Fruit fly (Drosophila melanogaster) whole organism, embryonic: Measurements from ENCODE around the gene mTor.

Source experiments
- CG10147 ChIP-seq: fragments of 200-800 bp; sonication (Bioruptor generic); optimal IDR thresholded peaks from 2 replicates; lab custom pipeline; 2019; ENCODE audit warnings: missing biosample characterization, mild to moderate bottlenecking, missing genetic modification characterization, moderate library complexity
- CG10321 ChIP-seq: fragments of 200-800 bp; sonication (Bioruptor generic); IDR thresholded peaks from 2 replicates; pipeline ENCODE4 v1.3.6; 2022; ENCODE audit warnings: missing biosample characterization, missing genetic modification characterization
- CG11456 ChIP-seq: fragments of 200-800 bp; sonication (Bioruptor generic); IDR thresholded peaks from 3 replicates; pipeline ENCODE4 v1.3.6; 2022; ENCODE audit warnings: missing biosample characterization, missing genetic modification characterization
- CG12219 ChIP-seq: fragments of 200-800 bp; sonication (Bioruptor generic); optimal IDR thresholded peaks from 3 replicates; lab custom pipeline; 2018; ENCODE audit warnings: missing biosample characterization, mild to moderate bottlenecking, missing genetic modification characterization
- CG14965 ChIP-seq: fragments of 200-800 bp; sonication (Bioruptor generic); optimal IDR thresholded peaks from 2 replicates; lab custom pipeline; 2016; ENCODE audit warnings: missing biosample characterization, missing genetic modification characterization, borderline replicate concordance
- CG15073 ChIP-seq: fragments of 200-800 bp; sonication (Bioruptor generic); optimal IDR thresholded peaks from 2 replicates; lab custom pipeline; 2016; ENCODE audit warnings: missing biosample characterization, missing genetic modification characterization
- CG1602 ChIP-seq: fragments of 200-800 bp; sonication (Bioruptor generic); optimal IDR thresholded peaks from 3 replicates; lab custom pipeline; 2016; ENCODE audit warnings: missing biosample characterization, missing genetic modification characterization
- CG17802 ChIP-seq: fragments of 200-800 bp; sonication (Bioruptor generic); optimal IDR thresholded peaks from 2 replicates; lab custom pipeline; 2018; ENCODE audit warnings: missing biosample characterization, mild to moderate bottlenecking, missing genetic modification characterization, moderate library complexity
- CG2129 ChIP-seq: fragments of 200-800 bp; sonication (Bioruptor generic); IDR thresholded peaks from 2 replicates; pipeline ENCODE4 v1.3.6; 2022; ENCODE audit warnings: missing biosample characterization, missing genetic modification characterization; ENCODE audit not compliant: partially characterized antibody
- CG2199 ChIP-seq: fragments of 200-800 bp; sonication (Bioruptor generic); IDR thresholded peaks from 3 replicates; pipeline ENCODE4 v1.3.6; 2022; ENCODE audit warnings: missing biosample characterization, missing genetic modification characterization
- CG31441 ChIP-seq: fragments of 200-800 bp; sonication (Bioruptor generic); IDR thresholded peaks from 2 replicates; pipeline ENCODE4 v1.3.6; 2022; ENCODE audit warnings: missing biosample characterization, missing genetic modification characterization
- CG32772 ChIP-seq: fragments of 200-800 bp; sonication (Bioruptor generic); IDR thresholded peaks from 2 replicates; pipeline ENCODE4 v1.3.6; 2022; ENCODE audit warnings: missing biosample characterization, missing genetic modification characterization
- CG3407 ChIP-seq: fragments of 200-800 bp; sonication (Bioruptor generic); optimal IDR thresholded peaks from 2 replicates; lab custom pipeline; 2018; ENCODE audit warnings: missing biosample characterization, mild to moderate bottlenecking, missing genetic modification characterization
- CG3726 ChIP-seq: fragments of 200-800 bp; sonication (Bioruptor generic); IDR thresholded peaks from 3 replicates; pipeline ENCODE4, ENCODE4 v1.3.6; 2022; ENCODE audit warnings: missing biosample characterization, missing genetic modification characterization
- CG3995 ChIP-seq: fragments of 200-800 bp; sonication (Bioruptor generic); optimal IDR thresholded peaks from 3 replicates; lab custom pipeline; 2016; ENCODE audit warnings: missing biosample characterization, missing genetic modification characterization
- CG4360 ChIP-seq: fragments of 200-800 bp; sonication (Bioruptor generic); IDR thresholded peaks from 2 replicates; pipeline ENCODE4 v1.3.6; 2022; ENCODE audit warnings: missing biosample characterization, missing genetic modification characterization
- CG4820 ChIP-seq: fragments of 200-800 bp; sonication (Bioruptor generic); optimal IDR thresholded peaks from 3 replicates; lab custom pipeline; 2016; ENCODE audit warnings: missing biosample characterization, missing genetic modification characterization
- CG6683 ChIP-seq: fragments of 200-800 bp; sonication (Bioruptor generic); optimal IDR thresholded peaks from 2 replicates; lab custom pipeline; 2017; ENCODE audit warnings: missing biosample characterization, mild to moderate bottlenecking, missing genetic modification characterization, missing genetic modification reagents
- CG6689 ChIP-seq: fragments of 200-800 bp; sonication (Bioruptor generic); IDR thresholded peaks from 2 replicates; pipeline ENCODE4 v1.3.6; 2022; ENCODE audit warnings: missing biosample characterization, missing genetic modification characterization
- CG7963 ChIP-seq: fragments of 200-800 bp; sonication (Bioruptor generic); IDR thresholded peaks from 3 replicates; pipeline ENCODE4 v1.3.6; 2022; ENCODE audit warnings: missing biosample characterization, missing genetic modification characterization; ENCODE audit not compliant: partially characterized antibody
- CG9797 ChIP-seq: fragments of 200-800 bp; sonication (Bioruptor generic); optimal IDR thresholded peaks from 3 replicates; lab custom pipeline; 2018; ENCODE audit warnings: missing biosample characterization, mild to moderate bottlenecking, missing genetic modification characterization
- Dad ChIP-seq: fragments of 200-800 bp; sonication (Bioruptor generic); optimal IDR thresholded peaks from 3 replicates; lab custom pipeline; 2016; ENCODE audit warnings: missing biosample characterization, missing genetic modification characterization
- Dbx ChIP-seq: fragments of 200-800 bp; sonication (Bioruptor generic); IDR thresholded peaks from 3 replicates; pipeline ENCODE4 v1.3.6; 2022; ENCODE audit warnings: missing biosample characterization, missing genetic modification characterization
- HLH54F ChIP-seq: fragments of 200-800 bp; sonication (Bioruptor generic); optimal IDR thresholded peaks from 3 replicates; lab custom pipeline; 2016; ENCODE audit warnings: missing biosample characterization, missing genetic modification characterization
- Hmr ChIP-seq: fragments of 200-800 bp; sonication (Bioruptor generic); optimal IDR thresholded peaks from 3 replicates; lab custom pipeline; 2017; ENCODE audit warnings: mild to moderate bottlenecking, missing biosample characterization, missing genetic modification reagents, missing genetic modification characterization
- Lim3 ChIP-seq: fragments of 200-800 bp; sonication (Bioruptor generic); IDR thresholded peaks from 2 replicates; pipeline ENCODE4 v1.3.6; 2022; ENCODE audit warnings: missing biosample characterization, missing genetic modification characterization
- Mes4 ChIP-seq: fragments of 200-800 bp; sonication (Bioruptor generic); optimal IDR thresholded peaks from 2 replicates; lab custom pipeline; 2016; ENCODE audit warnings: missing biosample characterization, missing genetic modification characterization
- Side ChIP-seq: fragments of 200-800 bp; sonication (Bioruptor generic); optimal IDR thresholded peaks from 2 replicates; lab custom pipeline; 2016; ENCODE audit warnings: missing biosample characterization, missing genetic modification characterization
- Sry-β ChIP-seq: fragments of 200-800 bp; sonication (Bioruptor generic); optimal IDR thresholded peaks from 2 replicates; lab custom pipeline; 2018; ENCODE audit warnings: missing biosample characterization, mild to moderate bottlenecking, missing genetic modification characterization, moderate library complexity
- Xrp1 ChIP-seq: fragments of 200-800 bp; sonication (Bioruptor generic); IDR thresholded peaks from 2 replicates; pipeline ENCODE4 v1.3.6; 2022; ENCODE audit warnings: missing biosample characterization, missing genetic modification characterization
- ash1 ChIP-seq: fragments of 200-800 bp; sonication (Bioruptor generic); optimal IDR thresholded peaks from 2 replicates; lab custom pipeline; 2018; ENCODE audit warnings: missing biosample characterization, mild to moderate bottlenecking, missing genetic modification characterization
- cg ChIP-seq: fragments of 200-800 bp; sonication (Bioruptor generic); optimal IDR thresholded peaks from 3 replicates; lab custom pipeline; 2019; ENCODE audit warnings: missing biosample characterization, mild to moderate bottlenecking, missing genetic modification characterization, moderate library complexity
- chif ChIP-seq, 2 experiments: fragments of 200-800 bp; sonication (Bioruptor generic); optimal IDR thresholded peaks; 3 replicates each; lab custom pipeline; 2016; ENCODE audit warnings: missing biosample characterization in 2 of 2, missing genetic modification characterization in 2 of 2
- chinmo ChIP-seq: fragments of 200-800 bp; sonication (Bioruptor generic); IDR thresholded peaks from 4 replicates; pipeline ENCODE4 v1.3.6; 2022; ENCODE audit warnings: missing biosample characterization, missing genetic modification characterization; ENCODE audit not compliant: partially characterized antibody
- croc ChIP-seq: fragments of 200-800 bp; sonication (Bioruptor generic); conservative IDR thresholded peaks from 3 replicates; pipeline ENCODE4 v1.3.6; 2022; ENCODE audit warnings: missing biosample characterization, missing genetic modification characterization
- dmrt11E ChIP-seq: fragments of 200-800 bp; sonication (Bioruptor generic); optimal IDR thresholded peaks from 3 replicates; lab custom pipeline; 2018; ENCODE audit warnings: missing biosample characterization, mild to moderate bottlenecking, missing genetic modification characterization, moderate library complexity
- fd3F ChIP-seq: fragments of 200-800 bp; sonication (Bioruptor generic); optimal IDR thresholded peaks from 2 replicates; lab custom pipeline; 2018; ENCODE audit warnings: missing biosample characterization, mild to moderate bottlenecking, missing genetic modification characterization, moderate library complexity
- fd96Cb ChIP-seq: fragments of 200-800 bp; sonication (Bioruptor generic); optimal IDR thresholded peaks from 2 replicates; lab custom pipeline; 2018; ENCODE audit warnings: missing biosample characterization, mild to moderate bottlenecking, missing genetic modification characterization, moderate library complexity
- fu2 ChIP-seq: fragments of 200-800 bp; sonication (Bioruptor generic); optimal IDR thresholded peaks from 2 replicates; lab custom pipeline; 2016; ENCODE audit warnings: missing biosample characterization, missing genetic modification characterization
- gsb-n ChIP-seq: fragments of 200-800 bp; sonication (Bioruptor generic); optimal IDR thresholded peaks from 3 replicates; lab custom pipeline; 2018; ENCODE audit warnings: missing biosample characterization, mild to moderate bottlenecking, missing genetic modification characterization
- hth ChIP-seq: fragments of >200 bp; optimal IDR thresholded peaks from 2 replicates; lab custom pipeline; 2017; ENCODE audit warnings: inconsistent platforms
- knrl ChIP-seq: fragments of 200-800 bp; sonication (Bioruptor generic); IDR thresholded peaks from 3 replicates; pipeline ENCODE4 v1.3.6; 2022; ENCODE audit warnings: missing biosample characterization, missing genetic modification characterization; ENCODE audit not compliant: partially characterized antibody
- mam ChIP-seq: fragments of 200-800 bp; sonication (Bioruptor generic); optimal IDR thresholded peaks from 3 replicates; lab custom pipeline; 2016; ENCODE audit warnings: missing biosample characterization, missing genetic modification characterization
- nau ChIP-seq: fragments of 200-800 bp; sonication (Bioruptor generic); optimal IDR thresholded peaks from 3 replicates; lab custom pipeline; 2017; ENCODE audit warnings: missing biosample characterization, mild to moderate bottlenecking, missing genetic modification characterization, missing genetic modification reagents
- pho ChIP-seq: fragments of 200-800 bp; sonication (Bioruptor generic); optimal IDR thresholded peaks from 2 replicates; lab custom pipeline; 2016; ENCODE audit warnings: missing biosample characterization, missing genetic modification characterization
- psq ChIP-seq: fragments of 200-800 bp; sonication (Bioruptor generic); optimal IDR thresholded peaks from 2 replicates; lab custom pipeline; 2017; ENCODE audit warnings: missing biosample characterization, missing genetic modification characterization
- ranshi ChIP-seq: fragments of 200-800 bp; sonication (Bioruptor generic); IDR thresholded peaks from 2 replicates; pipeline ENCODE4 v1.3.6; 2022; ENCODE audit warnings: missing biosample characterization, missing genetic modification characterization
- sr ChIP-seq: fragments of 200-800 bp; sonication (Bioruptor generic); IDR thresholded peaks from 3 replicates; pipeline ENCODE4 v1.3.6; 2022; ENCODE audit warnings: missing biosample characterization, missing genetic modification characterization
- tap ChIP-seq: fragments of 200-800 bp; optimal IDR thresholded peaks from 3 replicates; lab custom pipeline; 2019; ENCODE audit warnings: missing biosample characterization, mild to moderate bottlenecking, missing genetic modification characterization, moderate library complexity
- trem ChIP-seq: fragments of 200-800 bp; optimal IDR thresholded peaks from 3 replicates; lab custom pipeline; 2019; ENCODE audit warnings: missing biosample characterization, mild to moderate bottlenecking, missing genetic modification characterization, moderate library complexity
- vnd ChIP-seq: fragments of 200-800 bp; sonication (Bioruptor generic); IDR thresholded peaks from 3 replicates; pipeline ENCODE4 v1.3.6; 2022; ENCODE audit warnings: missing biosample characterization, missing genetic modification characterization; ENCODE audit not compliant: partially characterized antibody

The mTor gene

dm6 chr2L:13060037-13060537, 55.8 kb downstream of the mTor start, which contains the start of gene CG9932 (continued):
- TF ChIP-seq ash1 (GFP tag; lab: Kevin White, UChicago) (no peak), pho (GFP tag; lab: Kevin White, UChicago) (no peak), cg (no peak), sr (0 out of 3 replicates have a peak, but pooled peaks have one; percentile 19), Dad (GFP tag; lab: Kevin White, UChicago) (peak; percentile 33), CG3995 (GFP tag; lab: Kevin White, UChicago) (no peak), trem (tag; lab: Kevin White, UChicago) (no peak), Dbx (GFP tag; lab: Robert Waterston, UW) (0 out of 3 replicates have a peak, but pooled peaks have one; percentile 53), CG11456 (GFP tag; lab: Robert Waterston, UW) (0 out of 3 replicates have a peak, but pooled peaks have one; percentile 51), Xrp1 (GFP tag; lab: Robert Waterston, UW) (0 out of 2 replicates have a peak, but pooled peaks have one; percentile 16), fd96Cb (tag; lab: Kevin White, UChicago) (no peak), knrl (GFP tag; lab: Robert Waterston, UW) (no peak), CG10321 (GFP tag; lab: Robert Waterston, UW) (0 out of 2 replicates have a peak, but pooled peaks have one; percentile 11), CG3726 (GFP tag; lab: Robert Waterston, UW) (no peak), CG6683 (GFP tag; lab: Kevin White, UChicago) (no peak), chinmo (GFP tag; lab: Robert Waterston, UW) (peak; percentile 98), CG2199 (GFP tag; lab: Robert Waterston, UW) (peak; percentile 90; the same call in 2 of the 3 replicates), dmrt11E (no peak), CG9797 (GFP tag; lab: Kevin White, UChicago) (no peak), CG1602 (no peak), CG32772 (no peak), CG31441 (GFP tag; lab: Robert Waterston, UW) (0 out of 2 replicates have a peak, but pooled peaks have one; percentile 29), nau (peak; percentile 60), Sry-β (GFP tag; lab: Kevin White, UChicago) (no peak), CG2129 (no peak), mam (GFP tag; lab: Kevin White, UChicago) (no peak), ranshi (GFP tag; lab: Robert Waterston, UW) (no peak), CG12219 (peak; percentile 26), CG15073 (GFP tag; lab: Kevin White, UChicago) (no peak), CG3407 (GFP tag; lab: Kevin White, UChicago) (no peak), CG4360 (GFP tag; lab: Robert Waterston, UW) (0 out of 2 replicates have a peak, but pooled peaks have one; percentile 41), Mes4 (GFP tag; lab: Kevin White, UChicago) (peak; percentile 4), CG14965 (no peak), Hmr (GFP tag; lab: Kevin White, UChicago) (peak; percentile 34), hth (lab: Kevin White, UChicago) (no peak), gsb-n (tag; lab: Kevin White, UChicago) (no peak), fd3F (no peak), chif (GFP tag; optimal IDR thresholded peaks at IDR 0.05; lab: Kevin White, UChicago) (no peak), Lim3 (no peak), Side (no peak), psq (GFP tag; lab: Kevin White, UChicago) (no peak), CG6689 (GFP tag; lab: Robert Waterston, UW) (no peak), CG17802 (tag; lab: Kevin White, UChicago) (no peak), croc (GFP tag; lab: Robert Waterston, UW) (no peak), vnd (GFP tag; lab: Robert Waterston, UW) (no peak), CG4820 (GFP tag; lab: Kevin White, UChicago) (no peak), fu2 (GFP tag; lab: Kevin White, UChicago) (no peak), HLH54F (GFP tag; lab: Kevin White, UChicago) (no peak), CG10147 (GFP tag; lab: Kevin White, UChicago) (no peak), tap (tag; lab: Kevin White, UChicago) (no peak), CG7963 (GFP tag; lab: Robert Waterston, UW) (no peak)
